Fruit fly (Drosophila melanogaster): ENCODE measurements around the gene Mtp.

The Mtp gene

dm6 chr2L:20922196-20923087, at the start of gene Mtp:
Gene Mtp (minus strand): TSS chr2L:20922876.
- TF ChIP-seq CG8159 (tag; optimal IDR thresholded peaks at IDR 0.05) (peak; percentile 72), rn (GFP tag; IDR thresholded peaks at IDR 0.05) (0 out of 2 replicates have a peak, but pooled peaks have one; percentile 34), Ets98B (GFP tag; IDR thresholded peaks at IDR 0.05) (peak; percentile 74), gl (tag; optimal IDR thresholded peaks at IDR 0.05) (peak; percentile 57), Snoo (tag; optimal IDR thresholded peaks at IDR 0.05) (peak; percentile 76), fd96Ca (GFP tag; IDR thresholded peaks at IDR 0.05) (peak; percentile 83), CG9948 (tag; optimal IDR thresholded peaks at IDR 0.05) (peak; percentile 74), CG13204 (GFP tag; optimal IDR thresholded peaks at IDR 0.05) (no peak), Pif1A (GFP tag; optimal IDR thresholded peaks at IDR 0.05) (peak; percentile 82), CG8301 (tag; optimal IDR thresholded peaks at IDR 0.05) (peak; percentile 81), CG12605 (GFP tag; IDR thresholded peaks at IDR 0.05) (peak; percentile 76), CG15710 (tag; optimal IDR thresholded peaks at IDR 0.05) (peak; percentile 73), CG14655 (GFP tag; optimal IDR thresholded peaks at IDR 0.05) (no peak), CG10348 (GFP tag; IDR thresholded peaks at IDR 0.05) (no peak), CG4496 (GFP tag; IDR thresholded peaks at IDR 0.05) (peak; percentile 71), Pif1B (GFP tag; optimal IDR thresholded peaks at IDR 0.05) (peak; percentile 81), CG17806 (tag; optimal IDR thresholded peaks at IDR 0.05) (peak; percentile 72), EcR (GFP tag; optimal IDR thresholded peaks at IDR 0.05) (peak; percentile 89), CG34367 (tag; optimal IDR thresholded peaks at IDR 0.05) (peak; percentile 66), CG32121 (GFP tag; IDR thresholded peaks at IDR 0.05) (peak; percentile 84), D1 (tag; optimal IDR thresholded peaks at IDR 0.05) (no peak)

- TF ChIP-seq CG10348 (GFP tag; IDR thresholded peaks at IDR 0.05) (no peak), Snoo (tag; optimal IDR thresholded peaks at IDR 0.05) (no peak)
Observed at dm6 chr2L:20971659-20972314, 49.1 kb upstream of the Mtp start.

dm6 chr2L:20970792-20971191, 48.1 kb upstream of the Mtp start:
- no peak for TF ChIP-seq CG15710 (tag; optimal IDR thresholded peaks at IDR 0.05)
- no peak for TF ChIP-seq CG12605 (GFP tag; IDR thresholded peaks at IDR 0.05)
- no peak for TF ChIP-seq CG34367 (tag; optimal IDR thresholded peaks at IDR 0.05)
- TF ChIP-seq CG9948 (tag; optimal IDR thresholded peaks at IDR 0.05), result no peak
- TF ChIP-seq Ets98B (GFP tag; IDR thresholded peaks at IDR 0.05), result no peak
- TF ChIP-seq Pif1B (GFP tag; optimal IDR thresholded peaks at IDR 0.05), result no peak
- no peak for TF ChIP-seq CG13204 (GFP tag; optimal IDR thresholded peaks at IDR 0.05)
- no peak for TF ChIP-seq CG8159 (tag; optimal IDR thresholded peaks at IDR 0.05)
- no peak for TF ChIP-seq EcR (GFP tag; optimal IDR thresholded peaks at IDR 0.05)
- TF ChIP-seq Pif1A (GFP tag; optimal IDR thresholded peaks at IDR 0.05), result no peak
- TF ChIP-seq D1 (tag; optimal IDR thresholded peaks at IDR 0.05), result no peak
- no peak for TF ChIP-seq rn (GFP tag; IDR thresholded peaks at IDR 0.05)
- no peak for TF ChIP-seq CG32121 (GFP tag; IDR thresholded peaks at IDR 0.05)
- TF ChIP-seq CG4496 (GFP tag; IDR thresholded peaks at IDR 0.05), result no peak
- no peak for TF ChIP-seq CG8301 (tag; optimal IDR thresholded peaks at IDR 0.05)

dm6 chr2L:20969674-20970297, 47.1 kb upstream of the Mtp start:
- no peak for TF ChIP-seq CG12605 (GFP tag; IDR thresholded peaks at IDR 0.05)
- TF ChIP-seq CG17806 (tag; optimal IDR thresholded peaks at IDR 0.05), result no peak
- TF ChIP-seq EcR (GFP tag; optimal IDR thresholded peaks at IDR 0.05), result no peak
- TF ChIP-seq CG32121 (GFP tag; IDR thresholded peaks at IDR 0.05), result no peak
- no peak for TF ChIP-seq Ets98B (GFP tag; IDR thresholded peaks at IDR 0.05)
- no peak for TF ChIP-seq Snoo (tag; optimal IDR thresholded peaks at IDR 0.05)
- TF ChIP-seq CG13204 (GFP tag; optimal IDR thresholded peaks at IDR 0.05), result no peak
- TF ChIP-seq CG34367 (tag; optimal IDR thresholded peaks at IDR 0.05), result no peak
- no peak for TF ChIP-seq CG8159 (tag; optimal IDR thresholded peaks at IDR 0.05)
- no peak for TF ChIP-seq Pif1B (GFP tag; optimal IDR thresholded peaks at IDR 0.05)
- no peak for TF ChIP-seq D1 (tag; optimal IDR thresholded peaks at IDR 0.05)
- TF ChIP-seq fd96Ca (GFP tag; IDR thresholded peaks at IDR 0.05), result no peak
- no peak for TF ChIP-seq rn (GFP tag; IDR thresholded peaks at IDR 0.05)
- TF ChIP-seq CG14655 (GFP tag; optimal IDR thresholded peaks at IDR 0.05), result no peak

- TF ChIP-seq CG14655 (GFP tag; optimal IDR thresholded peaks at IDR 0.05), result no peak
- no peak for TF ChIP-seq Snoo (tag; optimal IDR thresholded peaks at IDR 0.05)
- TF ChIP-seq rn (GFP tag; IDR thresholded peaks at IDR 0.05), result no peak
- TF ChIP-seq CG13204 (GFP tag; optimal IDR thresholded peaks at IDR 0.05), result no peak
- no peak for TF ChIP-seq fd96Ca (GFP tag; IDR thresholded peaks at IDR 0.05)
- TF ChIP-seq CG4496 (GFP tag; IDR thresholded peaks at IDR 0.05), result no peak
- TF ChIP-seq Pif1B (GFP tag; optimal IDR thresholded peaks at IDR 0.05), result no peak
- TF ChIP-seq CG10348 (GFP tag; IDR thresholded peaks at IDR 0.05), result no peak
- TF ChIP-seq CG8301 (tag; optimal IDR thresholded peaks at IDR 0.05), result no peak
- no peak for TF ChIP-seq Ets98B (GFP tag; IDR thresholded peaks at IDR 0.05)
- no peak for TF ChIP-seq CG12605 (GFP tag; IDR thresholded peaks at IDR 0.05)
- TF ChIP-seq CG9948 (tag; optimal IDR thresholded peaks at IDR 0.05), result no peak
- TF ChIP-seq EcR (GFP tag; optimal IDR thresholded peaks at IDR 0.05), result no peak
Observed at dm6 chr2L:20968727-20969126, 46.1 kb upstream of the Mtp start.
